Worm (Caenorhabditis elegans) whole organism, midembryonic: ENCODE measurements around the gene hrpu-2.

ENCODE experiments used
- T22C8.4 ChIP-seq: fragments of 200-800 bp; sonication (Bioruptor generic); IDR thresholded peaks from 2 replicates; pipeline ENCODE4 v1.3.6; 2022; ENCODE audit warnings: missing genetic modification characterization, missing compliant biosample characterization
- cog-1 ChIP-seq: sonication (generic microtip); optimal IDR thresholded peaks from 2 replicates; lab custom pipeline; 2016; ENCODE audit warnings: missing genetic modification characterization, missing compliant biosample characterization
- flt-1 ChIP-seq: fragments of 200-800 bp; sonication (Bioruptor generic); IDR thresholded peaks from 2 replicates; pipeline ENCODE4 v1.3.6; 2022; ENCODE audit warnings: missing genetic modification characterization, missing compliant biosample characterization
- klf-2 ChIP-seq: fragments of 200-800 bp; sonication (Bioruptor generic); conservative IDR thresholded peaks from 2 replicates; pipeline ENCODE4 v1.3.6; 2022; ENCODE audit warnings: missing genetic modification reagents, missing genetic modification characterization, missing compliant biosample characterization
- med-1 ChIP-seq: sonication (generic microtip); optimal IDR thresholded peaks from 2 replicates; lab custom pipeline; 2017; ENCODE audit warnings: missing genetic modification characterization, mild to moderate bottlenecking, missing compliant biosample characterization, antibody characterized with exemption, missing genetic modification reagents; ENCODE audit not compliant: insufficient read depth
- ref-1 ChIP-seq: fragments of 200-800 bp; sonication (Bioruptor generic); conservative IDR thresholded peaks from 2 replicates; pipeline ENCODE4 v1.3.6; 2022; ENCODE audit warnings: missing genetic modification reagents, missing genetic modification characterization, missing compliant biosample characterization
- tab-1 ChIP-seq: fragments of 200-800 bp; sonication (Bioruptor generic); IDR thresholded peaks from 2 replicates; pipeline ENCODE4 v1.3.6; 2022; ENCODE audit warnings: missing genetic modification characterization, missing compliant biosample characterization
- ztf-23 ChIP-seq: fragments of 200-800 bp; sonication (Bioruptor generic); IDR thresholded peaks from 2 replicates; pipeline ENCODE4 v1.3.6; 2022; ENCODE audit warnings: missing genetic modification reagents, missing genetic modification characterization, missing compliant biosample characterization

- no peak for TF ChIP-seq ztf-23 (GFP tag; lab: Robert Waterston, UW)
- no peak for TF ChIP-seq flt-1
- TF ChIP-seq cog-1 (tag; lab: Kevin White, UChicago): no peak
- no peak for TF ChIP-seq med-1
- no peak for TF ChIP-seq T22C8.4 (GFP tag; lab: Robert Waterston, UW)
- no peak for TF ChIP-seq ref-1 (GFP tag; lab: Robert Waterston, UW)
- no peak for TF ChIP-seq tab-1 (GFP tag; lab: Robert Waterston, UW)
- TF ChIP-seq klf-2 (GFP tag; lab: Robert Waterston, UW): no peak
Observed at ce11 chrIV:2168514-2168913, 9.2 kb upstream of the hrpu-2 start, which contains the start of gene C54E4.4.
